Worm (Caenorhabditis elegans): ENCODE results near the gene Y62H9A.5.

The Y62H9A.5 gene

ce11 chrX:11899031-11899430 lies 16.3 kb upstream of the Y62H9A.5 start (continued):
- TF ChIP-seq rec-8 (tag; optimal IDR thresholded peaks at IDR 0.05) (no peak), madf-8 (GFP tag; conservative IDR thresholded peaks at IDR 0.05) (no peak), ceh-27 (GFP tag; optimal IDR thresholded peaks at IDR 0.05) (no peak)

DNA sequence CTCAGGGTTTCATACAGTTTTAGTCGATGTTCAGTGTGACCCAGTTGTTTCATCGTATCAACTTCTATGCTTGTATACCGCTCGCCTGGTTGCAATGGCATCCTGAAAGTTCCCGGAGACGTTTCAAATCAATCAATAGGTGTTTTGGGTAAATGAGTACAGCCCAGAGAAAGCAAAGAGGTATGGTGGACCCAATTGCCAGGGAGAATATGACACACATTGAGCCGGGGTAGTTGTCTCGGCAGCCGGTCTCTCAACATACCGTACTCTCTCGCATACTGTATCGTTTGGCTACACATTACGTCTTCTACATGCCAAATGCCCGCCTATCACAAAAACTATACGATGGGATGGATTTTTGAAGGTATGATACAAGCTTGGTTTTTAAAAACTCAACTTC lies 15.3 kb upstream of the Y62H9A.5 start, which contains the start of gene Y62H9A.9:
Gene Y62H9A.9, minus strand, starts transcription at position 101 of the 400 bp plus-strand sequence.
- no peak for TF ChIP-seq F22D6.2 (tag; optimal IDR thresholded peaks at IDR 0.05)
- TF ChIP-seq madf-6 (GFP tag; IDR thresholded peaks at IDR 0.05): no peak
- no peak for TF ChIP-seq hlh-12 (tag; optimal IDR thresholded peaks at IDR 0.05)
- no peak for TF ChIP-seq madf-10 (tag; optimal IDR thresholded peaks at IDR 0.05)
- TF ChIP-seq F52B5.7 (tag; optimal IDR thresholded peaks at IDR 0.05): no peak
- no peak for TF ChIP-seq unc-130 (GFP tag; optimal IDR thresholded peaks at IDR 0.05)
- TF ChIP-seq F39B2.1 (GFP tag; IDR thresholded peaks at IDR 0.05): no peak
- no peak for TF ChIP-seq xnd-1 (tag; optimal IDR thresholded peaks at IDR 0.05)
- TF ChIP-seq bed-1 (GFP tag; IDR thresholded peaks at IDR 0.05): no peak
- TF ChIP-seq pha-4 (tag; optimal IDR thresholded peaks at IDR 0.05): no peak
- TF ChIP-seq lin-40 (tag; optimal IDR thresholded peaks at IDR 0.05): no peak
- TF ChIP-seq attf-5 (GFP tag; optimal IDR thresholded peaks at IDR 0.05): no peak
- no peak for TF ChIP-seq F55B11.4 (tag; optimal IDR thresholded peaks at IDR 0.05; ENCODE audit: borderline replicate concordance, insufficient read depth)
- no peak for TF ChIP-seq nhr-120 (GFP tag; IDR thresholded peaks at IDR 0.05)

ce11 chrX:11896708-11897107 lies 14.0 kb upstream of the Y62H9A.5 start:
- no peak for TF ChIP-seq aptf-2 (GFP tag; conservative IDR thresholded peaks at IDR 0.05)
- TF ChIP-seq nhr-90 (tag; optimal IDR thresholded peaks at IDR 0.05): no peak
- TF ChIP-seq ceh-100 (GFP tag; IDR thresholded peaks at IDR 0.05): no peak
- no peak for TF ChIP-seq C17E4.6 (GFP tag; IDR thresholded peaks at IDR 0.05)
- no peak for TF ChIP-seq ztf-22 (GFP tag; optimal IDR thresholded peaks at IDR 0.05)
- TF ChIP-seq ztf-6 (GFP tag; IDR thresholded peaks at IDR 0.05): no peak
- no peak for TF ChIP-seq ZK185.1 (tag; optimal IDR thresholded peaks at IDR 0.05; ENCODE audit: poor library complexity, severe bottlenecking)
- no peak for TF ChIP-seq ztf-3 (GFP tag; optimal IDR thresholded peaks at IDR 0.05)
- TF ChIP-seq xnd-1 (tag; optimal IDR thresholded peaks at IDR 0.05): no peak
- no peak for TF ChIP-seq snpc-4 (GFP tag; optimal IDR thresholded peaks at IDR 0.05)
- TF ChIP-seq snpc-4 (tag; optimal IDR thresholded peaks at IDR 0.05): no peak
- no peak for TF ChIP-seq C06A6.2 (GFP tag; conservative IDR thresholded peaks at IDR 0.05)
- TF ChIP-seq hlh-12 (tag; optimal IDR thresholded peaks at IDR 0.05): no peak
- TF ChIP-seq F37B4.10 (GFP tag; IDR thresholded peaks at IDR 0.05): no peak
- TF ChIP-seq tbx-9 (tag; optimal IDR thresholded peaks at IDR 0.05; ENCODE audit: borderline replicate concordance): no peak
- TF ChIP-seq ztf-18 (tag; optimal IDR thresholded peaks at IDR 0.05): no peak

ce11 chrX:11892328-11892727 lies 9.6 kb upstream of the Y62H9A.5 start, which contains the start of gene Y62H9A.8:
Gene Y62H9A.8, minus strand, starts transcription at chrX:11892428.
- TF ChIP-seq F23B12.7 (tag; optimal IDR thresholded peaks at IDR 0.05; ENCODE audit: insufficient read depth) (no peak), F57A8.1 (GFP tag; optimal IDR thresholded peaks at IDR 0.05) (no peak), nfya-1 (tag; optimal IDR thresholded peaks at IDR 0.05; ENCODE audit: borderline replicate concordance, insufficient read depth) (no peak), F52B5.7 (tag; optimal IDR thresholded peaks at IDR 0.05) (no peak), tbp1 (GFP tag; optimal IDR thresholded peaks at IDR 0.05) (no peak), attf-3 (GFP tag; conservative IDR thresholded peaks at IDR 0.05) (no peak), snpc-4 (GFP tag; optimal IDR thresholded peaks at IDR 0.05) (no peak), snpc-4 (tag; optimal IDR thresholded peaks at IDR 0.05) (no peak), ekl-4 (GFP tag; IDR thresholded peaks at IDR 0.05) (no peak)

Measured in whole organism, young adult.